Fruit fly (Drosophila melanogaster) whole organism, adult: ENCODE results near the gene MED6.
A peak's percentile ranks its signal among the peaks of the same experiment; 100 is the strongest.

Experiments
- CG12768 ChIP-seq: fragments of 200-800 bp; sonication (Bioruptor generic); optimal IDR thresholded peaks from 2 replicates; lab custom pipeline; 2017; ENCODE audit warnings: missing biosample characterization, missing genetic modification characterization, mild to moderate bottlenecking, moderate library complexity, missing genetic modification reagents
- CG7101 ChIP-seq: fragments of 200-800 bp; sonication (Bioruptor generic); optimal IDR thresholded peaks from 2 replicates; lab custom pipeline; 2018; ENCODE audit warnings: missing biosample characterization, mild to moderate bottlenecking, missing genetic modification characterization, moderate library complexity
- Clk ChIP-seq: fragments of 200-800 bp; sonication (Bioruptor generic); optimal IDR thresholded peaks from 2 replicates; lab custom pipeline; 2017; ENCODE audit warnings: missing biosample characterization, missing genetic modification characterization
- cic ChIP-seq: fragments of 200-800 bp; sonication (Bioruptor generic); optimal IDR thresholded peaks from 2 replicates; lab custom pipeline; 2017; ENCODE audit warnings: missing biosample characterization, mild to moderate bottlenecking, missing genetic modification characterization, moderate library complexity
- cnc ChIP-seq, 2 experiments: fragments of >200 bp; optimal IDR thresholded peaks; 2 replicates each; lab custom pipeline; 2017
- ovo ChIP-seq: fragments of 200-800 bp; sonication (Bioruptor generic); optimal IDR thresholded peaks from 2 replicates; lab custom pipeline; 2016; ENCODE audit warnings: missing biosample characterization, missing genetic modification characterization
- pad ChIP-seq: fragments of 200-800 bp; sonication (Bioruptor generic); optimal IDR thresholded peaks from 3 replicates; lab custom pipeline; 2017; ENCODE audit warnings: missing biosample characterization, missing genetic modification characterization, mild to moderate bottlenecking, moderate library complexity, missing genetic modification reagents

dm6 chr3R:9740713-9741112, 28.1 kb downstream of the MED6 start, which contains the start of gene Pnn:
- TF ChIP-seq cnc (optimal IDR thresholded peaks at IDR 0.05; lab: Kevin White, UChicago): no peak
- TF ChIP-seq pad (GFP tag; lab: Kevin White, UChicago): no peak
- TF ChIP-seq cic: no peak
- TF ChIP-seq CG12768 (GFP tag; lab: Kevin White, UChicago): no peak
- TF ChIP-seq Clk: no peak
- TF ChIP-seq CG7101 (tag; lab: Kevin White, UChicago): peak; percentile 2
- TF ChIP-seq ovo (GFP tag; lab: Kevin White, UChicago): no peak
